Worm (Caenorhabditis elegans) whole organism, L2 larva: Measurements from ENCODE around the gene F42F12.4.
"Not testable (repeated sequence)": the region's sequence is repeated elsewhere in the genome, so short reads cannot be mapped to it uniquely, and the experiment has no call there.

ENCODE experiments used
- alr-1 ChIP-seq: fragments of 150-350 bp; optimal IDR thresholded peaks from 2 replicates; lab custom pipeline; 2014; ENCODE audit warnings: missing biosample characterization, missing genetic modification characterization
- nhr-77 ChIP-seq: fragments of 150-350 bp; optimal IDR thresholded peaks from 2 replicates; lab custom pipeline; 2014; ENCODE audit warnings: missing biosample characterization, missing genetic modification characterization
- skn-1 ChIP-seq: sonication (generic microtip); optimal IDR thresholded peaks from 2 replicates; lab custom pipeline; 2017; ENCODE audit warnings: missing biosample characterization, missing genetic modification characterization

Gene F42F12.4

DNA sequence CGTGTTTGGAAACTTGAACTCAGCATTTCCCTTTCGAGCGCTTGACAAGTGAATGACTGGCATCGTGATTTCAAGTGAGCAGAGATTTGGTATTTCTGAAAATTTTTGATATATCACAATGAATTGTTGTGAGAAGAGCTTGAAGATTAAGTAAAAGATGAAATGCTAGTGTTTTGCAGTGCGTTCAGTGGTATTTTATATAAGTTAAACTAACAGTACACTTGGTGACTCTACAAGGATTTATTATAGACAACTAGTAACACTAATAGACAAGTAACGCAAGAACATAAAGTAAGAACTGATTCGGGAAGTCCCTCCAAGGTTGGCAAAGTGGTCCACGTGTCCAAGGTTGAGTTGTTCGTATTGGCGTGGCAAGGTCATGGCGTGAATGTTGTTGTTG lies 50.0 kb downstream of the F42F12.4 start, which contains the start of gene dot-1.3:
dot-1.3 (minus strand) TSS at position 101 of the 400 bp plus-strand sequence.
- TF ChIP-seq alr-1, skn-1, nhr-77 (tag; lab: Kevin White, UChicago): not testable (repeated sequence)
- TF ChIP-seq, all 48 proteins: peak for 0; not testable (repeated sequence) for 48
